Worm (Caenorhabditis elegans) whole organism, early embryonic: ENCODE results near the gene pqn-67.

Source experiments
- B0310.2 ChIP-seq: sonication (generic microtip); optimal IDR thresholded peaks from 2 replicates; lab custom pipeline; 2016; ENCODE audit warnings: mild to moderate bottlenecking, missing genetic modification characterization, missing compliant biosample characterization
- F13C5.2 ChIP-seq: sonication (generic microtip); optimal IDR thresholded peaks from 2 replicates; lab custom pipeline; 2017; ENCODE audit warnings: mild to moderate bottlenecking, missing genetic modification characterization, inconsistent platforms, missing compliant biosample characterization
- aly-1 ChIP-seq: sonication (generic microtip); optimal IDR thresholded peaks from 2 replicates; lab custom pipeline; 2016; ENCODE audit warnings: missing genetic modification characterization, missing compliant biosample characterization
- ama-1 ChIP-seq: fragments of 150-350 bp; optimal IDR thresholded peaks from 2 replicates; lab custom pipeline; 2014
- ceh-13 ChIP-seq: fragments of 200-800 bp; sonication (Bioruptor generic); optimal IDR thresholded peaks from 2 replicates; lab custom pipeline; 2018; ENCODE audit warnings: mild to moderate bottlenecking, missing genetic modification characterization, missing compliant biosample characterization
- ceh-36 ChIP-seq: sonication (generic microtip); optimal IDR thresholded peaks from 2 replicates; lab custom pipeline; 2016; ENCODE audit warnings: missing genetic modification characterization, inconsistent platforms, missing compliant biosample characterization
- ets-7 ChIP-seq: sonication (generic microtip); optimal IDR thresholded peaks from 2 replicates; lab custom pipeline; 2016; ENCODE audit warnings: missing genotype, missing genetic modification characterization, missing compliant biosample characterization
- flt-1 ChIP-seq: fragments of 200-800 bp; sonication (Bioruptor generic); IDR thresholded peaks from 2 replicates; pipeline ENCODE4 v1.3.6; 2022; ENCODE audit warnings: missing genetic modification characterization, missing compliant biosample characterization
- hmbx-1 ChIP-seq: sonication (generic microtip); optimal IDR thresholded peaks from 2 replicates; lab custom pipeline; 2016; ENCODE audit warnings: mild to moderate bottlenecking, missing genetic modification characterization, missing compliant biosample characterization
- pes-1 ChIP-seq: fragments of 200-800 bp; sonication (Bioruptor generic); IDR thresholded peaks from 2 replicates; pipeline ENCODE4 v1.3.6; 2022; ENCODE audit warnings: missing genetic modification reagents, missing genetic modification characterization, missing compliant biosample characterization
- scrt-1 ChIP-seq: fragments of 200-800 bp; sonication (Bioruptor generic); IDR thresholded peaks from 2 replicates; pipeline ENCODE4 v1.3.6; 2022; ENCODE audit warnings: missing genetic modification characterization, missing compliant biosample characterization
- sea-1 ChIP-seq: fragments of 200-800 bp; sonication (Bioruptor generic); conservative IDR thresholded peaks from 2 replicates; pipeline ENCODE4 v1.3.6; 2022; ENCODE audit warnings: missing genetic modification characterization, missing compliant biosample characterization
- tbx-11 ChIP-seq: fragments of 200-800 bp; sonication (Bioruptor generic); IDR thresholded peaks from 2 replicates; pipeline ENCODE4 v1.3.6; 2022; ENCODE audit warnings: missing genetic modification characterization, missing compliant biosample characterization

- no peak for TF ChIP-seq aly-1 (tag; lab: Kevin White, UChicago)
- TF ChIP-seq ama-1 = no peak
- no peak for TF ChIP-seq ceh-36
- TF ChIP-seq ceh-13 = no peak
- TF ChIP-seq ets-7 (tag; lab: Kevin White, UChicago) = no peak
- no peak for TF ChIP-seq B0310.2
- no peak for TF ChIP-seq hmbx-1
- no peak for TF ChIP-seq scrt-1 (GFP tag; lab: Robert Waterston, UW)
- TF ChIP-seq tbx-11 (GFP tag; lab: Robert Waterston, UW) = no peak
- TF ChIP-seq flt-1 (GFP tag; lab: Robert Waterston, UW) = no peak
- TF ChIP-seq F13C5.2 = no peak
- no peak for TF ChIP-seq sea-1 (GFP tag; lab: Robert Waterston, UW)
- no peak for TF ChIP-seq pes-1 (GFP tag; lab: Robert Waterston, UW)
These were observed 17.5 kb upstream of the pqn-67 start, which contains the start of gene ttr-29 for ce11 chrV:12906732-12907131.
